Worm (Caenorhabditis elegans): ENCODE measurements around the gene gspd-1.

DNA sequence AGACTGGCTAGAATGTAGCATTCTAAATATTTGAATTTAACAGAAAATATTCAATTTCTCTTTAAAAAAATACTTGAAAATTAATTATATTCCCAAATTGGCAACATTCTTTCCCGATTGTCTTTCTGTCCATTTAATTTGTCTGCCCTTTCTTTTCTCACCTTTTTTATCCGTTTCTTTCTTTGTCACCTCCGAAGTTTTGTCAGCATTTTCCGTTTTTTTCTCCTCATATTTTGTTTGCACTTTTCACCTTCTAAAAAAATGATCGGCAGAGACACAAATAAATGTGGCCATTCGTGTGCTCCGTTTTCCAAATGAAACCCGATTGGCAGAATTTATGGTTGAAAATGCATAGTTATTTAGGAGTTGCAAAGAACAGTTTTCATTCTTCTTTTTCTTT, 1.1 kb upstream of the gspd-1 start:
- TF ChIP-seq hmg-4 (GFP tag; optimal IDR thresholded peaks at IDR 0.05), result no peak
- TF ChIP-seq ama-1 (optimal IDR thresholded peaks at IDR 0.05), result no peak
- TF ChIP-seq flt-1 (GFP tag; IDR thresholded peaks at IDR 0.05), result no peak
- TF ChIP-seq tbx-37 (GFP tag; conservative IDR thresholded peaks at IDR 0.05), result no peak
- no peak for TF ChIP-seq ceh-36 (tag; optimal IDR thresholded peaks at IDR 0.05)
- no peak for TF ChIP-seq ceh-13 (GFP tag; optimal IDR thresholded peaks at IDR 0.05)
- TF ChIP-seq pes-1 (GFP tag; IDR thresholded peaks at IDR 0.05), result no peak
- TF ChIP-seq tbx-11 (GFP tag; IDR thresholded peaks at IDR 0.05), result no peak
- TF ChIP-seq F13C5.2 (tag; optimal IDR thresholded peaks at IDR 0.05), result no peak
- no peak for TF ChIP-seq hmbx-1 (tag; optimal IDR thresholded peaks at IDR 0.05)

All from whole organism, early embryonic.